Fruit fly (Drosophila melanogaster) whole organism, embryonic: ENCODE measurements around the gene JMJD4.

Experiments
- Awh ChIP-seq: fragments of 200-800 bp; sonication (Bioruptor generic); IDR thresholded peaks from 2 replicates; pipeline ENCODE4, ENCODE4 v1.3.6; 2022; ENCODE audit warnings: missing biosample characterization, missing genetic modification characterization
- B-H1 ChIP-seq: fragments of 200-800 bp; sonication (Bioruptor generic); IDR thresholded peaks from 3 replicates; pipeline ENCODE4 v1.3.6; 2022; ENCODE audit warnings: missing biosample characterization, missing genetic modification characterization
- CG10462 ChIP-seq: fragments of 200-800 bp; sonication (Bioruptor generic); optimal IDR thresholded peaks from 2 replicates; lab custom pipeline; 2016; ENCODE audit warnings: missing biosample characterization, missing genetic modification characterization
- CG11093 ChIP-seq: fragments of 200-800 bp; sonication (Bioruptor generic); IDR thresholded peaks from 3 replicates; pipeline ENCODE4 v1.3.6; 2022; ENCODE audit warnings: missing biosample characterization, missing genetic modification characterization
- CG11456 ChIP-seq: fragments of 200-800 bp; sonication (Bioruptor generic); IDR thresholded peaks from 3 replicates; pipeline ENCODE4 v1.3.6; 2022; ENCODE audit warnings: missing biosample characterization, missing genetic modification characterization
- CG13123 ChIP-seq: fragments of 200-800 bp; sonication (Bioruptor generic); optimal IDR thresholded peaks from 2 replicates; lab custom pipeline; 2016; ENCODE audit warnings: missing biosample characterization, missing genetic modification characterization
- CG14710 ChIP-seq: fragments of 200-800 bp; sonication (Bioruptor generic); optimal IDR thresholded peaks from 3 replicates; lab custom pipeline; 2019; ENCODE audit warnings: missing biosample characterization, mild to moderate bottlenecking, missing genetic modification characterization, moderate library complexity
- CG2116 ChIP-seq: fragments of 200-800 bp; sonication (Bioruptor generic); optimal IDR thresholded peaks from 3 replicates; lab custom pipeline; 2018; ENCODE audit warnings: missing biosample characterization, mild to moderate bottlenecking, missing genetic modification characterization
- CG31441 ChIP-seq: fragments of 200-800 bp; sonication (Bioruptor generic); IDR thresholded peaks from 2 replicates; pipeline ENCODE4 v1.3.6; 2022; ENCODE audit warnings: missing biosample characterization, missing genetic modification characterization
- CG32767 ChIP-seq: fragments of 200-800 bp; sonication (Bioruptor generic); IDR thresholded peaks from 2 replicates; pipeline ENCODE4 v1.3.6; 2022; ENCODE audit warnings: missing biosample characterization, missing genetic modification characterization
- CG4328 ChIP-seq: fragments of 200-800 bp; sonication (Bioruptor generic); optimal IDR thresholded peaks from 3 replicates; lab custom pipeline; 2017; ENCODE audit warnings: missing biosample characterization, missing genetic modification reagents, missing genetic modification characterization
- CG4707 ChIP-seq: fragments of 200-800 bp; sonication (Bioruptor generic); optimal IDR thresholded peaks from 2 replicates; lab custom pipeline; 2018; ENCODE audit warnings: missing biosample characterization, mild to moderate bottlenecking, missing genetic modification characterization, moderate library complexity
- CG4730 ChIP-seq: fragments of 200-800 bp; sonication (Bioruptor generic); IDR thresholded peaks from 2 replicates; pipeline ENCODE4 v1.3.6; 2022; ENCODE audit warnings: missing biosample characterization, missing genetic modification characterization
- CG4820 ChIP-seq: fragments of 200-800 bp; sonication (Bioruptor generic); optimal IDR thresholded peaks from 3 replicates; lab custom pipeline; 2016; ENCODE audit warnings: missing biosample characterization, missing genetic modification characterization
- CG6854 ChIP-seq: fragments of 200-800 bp; sonication (Bioruptor generic); optimal IDR thresholded peaks from 3 replicates; lab custom pipeline; 2017; ENCODE audit warnings: missing biosample characterization, mild to moderate bottlenecking, missing genetic modification characterization
- CG7745 ChIP-seq: fragments of 200-800 bp; sonication (Bioruptor generic); optimal IDR thresholded peaks from 2 replicates; lab custom pipeline; 2018; ENCODE audit warnings: missing biosample characterization, mild to moderate bottlenecking, missing genetic modification characterization, moderate library complexity
- CG8359 ChIP-seq: fragments of 200-800 bp; sonication (Bioruptor generic); optimal IDR thresholded peaks from 2 replicates; lab custom pipeline; 2017; ENCODE audit warnings: missing biosample characterization, mild to moderate bottlenecking, missing genetic modification characterization, borderline replicate concordance
- CG9727 ChIP-seq: fragments of 200-800 bp; sonication (Bioruptor generic); optimal IDR thresholded peaks from 3 replicates; lab custom pipeline; 2017; ENCODE audit warnings: missing biosample characterization, mild to moderate bottlenecking, missing genetic modification characterization
- Dp ChIP-seq: fragments of 200-800 bp; sonication (Bioruptor generic); optimal IDR thresholded peaks from 2 replicates; lab custom pipeline; 2018; ENCODE audit warnings: missing biosample characterization, mild to moderate bottlenecking, missing genetic modification characterization, moderate library complexity
- HLH4C ChIP-seq: fragments of 200-800 bp; sonication (Bioruptor generic); IDR thresholded peaks from 3 replicates; pipeline ENCODE4 v1.3.6; 2022; ENCODE audit warnings: missing biosample characterization, missing genetic modification characterization; ENCODE audit not compliant: partially characterized antibody
- Hand ChIP-seq: fragments of 200-800 bp; sonication (Bioruptor generic); optimal IDR thresholded peaks from 2 replicates; lab custom pipeline; 2017; ENCODE audit warnings: mild to moderate bottlenecking, missing biosample characterization, missing genetic modification reagents, missing genetic modification characterization
- Max ChIP-seq: fragments of 200-800 bp; sonication (Bioruptor generic); optimal IDR thresholded peaks from 2 replicates; lab custom pipeline; 2016; ENCODE audit warnings: missing biosample characterization, mild to moderate bottlenecking, missing genetic modification characterization
- Med ChIP-seq: fragments of 200-800 bp; sonication (Bioruptor generic); peaks from one replicate; lab custom pipeline; 2016; ENCODE audit warnings: missing biosample characterization, missing genetic modification characterization, mild to moderate bottlenecking, inconsistent platforms, moderate library complexity
- Nf-YB ChIP-seq: fragments of 200-800 bp; sonication (Bioruptor generic); optimal IDR thresholded peaks from 3 replicates; lab custom pipeline; 2019; ENCODE audit warnings: missing biosample characterization, mild to moderate bottlenecking, missing genetic modification characterization, moderate library complexity
- Oaz ChIP-seq: fragments of 200-800 bp; sonication (Bioruptor generic); IDR thresholded peaks from 2 replicates; pipeline ENCODE4 v1.3.6; 2022; ENCODE audit warnings: missing biosample characterization, missing genetic modification characterization
- Usf ChIP-seq: fragments of 200-800 bp; sonication (Bioruptor generic); optimal IDR thresholded peaks from 2 replicates; lab custom pipeline; 2017; ENCODE audit warnings: missing genotype, missing biosample characterization, missing genetic modification characterization
- ab ChIP-seq: fragments of 200-800 bp; sonication (Bioruptor generic); optimal IDR thresholded peaks from 2 replicates; lab custom pipeline; 2016; ENCODE audit warnings: missing biosample characterization, missing genetic modification characterization
- ac ChIP-seq: fragments of 200-800 bp; sonication (Bioruptor generic); optimal IDR thresholded peaks from 3 replicates; lab custom pipeline; 2017; ENCODE audit warnings: missing biosample characterization, mild to moderate bottlenecking, missing genetic modification characterization
- al ChIP-seq: fragments of 200-800 bp; sonication (Bioruptor generic); IDR thresholded peaks from 2 replicates; pipeline ENCODE4 v1.3.6; 2022; ENCODE audit warnings: missing biosample characterization, missing genetic modification characterization
- ato ChIP-seq: fragments of 200-800 bp; sonication (Bioruptor generic); IDR thresholded peaks from 2 replicates; pipeline ENCODE4 v1.3.6; 2022; ENCODE audit warnings: missing biosample characterization, missing genetic modification characterization; ENCODE audit not compliant: partially characterized antibody
- bab2 ChIP-seq: fragments of 200-800 bp; sonication (Bioruptor generic); optimal IDR thresholded peaks from 2 replicates; lab custom pipeline; 2016; ENCODE audit warnings: missing biosample characterization, missing genetic modification characterization
- chif ChIP-seq, 2 experiments: fragments of 200-800 bp; sonication (Bioruptor generic); optimal IDR thresholded peaks; 3 replicates each; lab custom pipeline; 2016; ENCODE audit warnings: missing biosample characterization in 2 of 2, missing genetic modification characterization in 2 of 2
- crc ChIP-seq: fragments of 200-800 bp; sonication (Bioruptor generic); optimal IDR thresholded peaks from 2 replicates; lab custom pipeline; 2016; ENCODE audit warnings: missing biosample characterization, missing genetic modification characterization
- dan ChIP-seq: fragments of 200-800 bp; sonication (Bioruptor generic); IDR thresholded peaks from 2 replicates; pipeline ENCODE4 v1.3.6; 2022; ENCODE audit warnings: missing biosample characterization, missing genetic modification characterization
- fu2 ChIP-seq: fragments of 200-800 bp; sonication (Bioruptor generic); optimal IDR thresholded peaks from 2 replicates; lab custom pipeline; 2016; ENCODE audit warnings: missing biosample characterization, missing genetic modification characterization
- gce ChIP-seq: fragments of 200-800 bp; sonication (Bioruptor generic); IDR thresholded peaks from 3 replicates; pipeline ENCODE4 v1.3.6; 2022; ENCODE audit warnings: missing biosample characterization, missing genetic modification characterization
- gcm2 ChIP-seq: fragments of 200-800 bp; sonication (Bioruptor generic); optimal IDR thresholded peaks from 2 replicates; lab custom pipeline; 2016; ENCODE audit warnings: missing biosample characterization, missing genetic modification characterization
- gem ChIP-seq: fragments of 200-800 bp; sonication (Bioruptor generic); optimal IDR thresholded peaks from 2 replicates; lab custom pipeline; 2019; ENCODE audit warnings: missing biosample characterization, mild to moderate bottlenecking, missing genetic modification characterization, moderate library complexity
- gsb ChIP-seq: fragments of 200-800 bp; sonication (Bioruptor generic); IDR thresholded peaks from 2 replicates; pipeline ENCODE4 v1.3.6; 2022; ENCODE audit warnings: missing biosample characterization, missing genetic modification characterization
- gt ChIP-seq: fragments of 200-800 bp; sonication (Bioruptor generic); IDR thresholded peaks from 2 replicates; pipeline ENCODE4 v1.3.6; 2022; ENCODE audit warnings: missing biosample characterization, missing genetic modification characterization
- h ChIP-seq: fragments of >200 bp; optimal IDR thresholded peaks from 2 replicates; lab custom pipeline; 2017
- jumu ChIP-seq: fragments of 200-800 bp; sonication (Bioruptor generic); optimal IDR thresholded peaks from 3 replicates; lab custom pipeline; 2016; ENCODE audit warnings: missing biosample characterization, missing genetic modification characterization
- lilli ChIP-seq: fragments of 200-800 bp; sonication (Bioruptor generic); optimal IDR thresholded peaks from 3 replicates; lab custom pipeline; 2016; ENCODE audit warnings: missing biosample characterization, missing genetic modification characterization
- lov ChIP-seq, 2 experiments: fragments of 200-800 bp in 1 of 2; fragments of >200 bp in 1 of 2; sonication (Bioruptor generic) in 1 of 2; IDR thresholded peaks in 1 of 2; optimal IDR thresholded peaks in 1 of 2; 2 replicates in 1 of 2; 3 replicates in 1 of 2; pipeline versions ENCODE4 v1.3.6 to Lab custom; 2017 to 2022; ENCODE audit warnings: missing biosample characterization in 1 of 2, missing genetic modification characterization in 1 of 2
- nerfin-2 ChIP-seq: fragments of 200-800 bp; sonication (Bioruptor generic); IDR thresholded peaks from 2 replicates; pipeline ENCODE4 v1.3.6; 2022; ENCODE audit warnings: missing biosample characterization, missing genetic modification characterization; ENCODE audit not compliant: partially characterized antibody
- nom ChIP-seq: fragments of 200-800 bp; sonication (Bioruptor generic); optimal IDR thresholded peaks from 2 replicates; lab custom pipeline; 2017; ENCODE audit warnings: missing biosample characterization, missing genetic modification characterization, mild to moderate bottlenecking, moderate library complexity, missing genetic modification reagents
- slbo ChIP-seq: fragments of 200-800 bp; sonication (Bioruptor generic); IDR thresholded peaks from 2 replicates; pipeline ENCODE4 v1.3.6; 2022; ENCODE audit warnings: missing biosample characterization, missing genetic modification characterization
- toy ChIP-seq: fragments of 200-800 bp; sonication (Bioruptor generic); IDR thresholded peaks from 2 replicates; pipeline ENCODE4 v1.3.6; 2022; ENCODE audit warnings: missing biosample characterization, missing genetic modification characterization
- vfl ChIP-seq: fragments of 200-800 bp; sonication (Bioruptor generic); optimal IDR thresholded peaks from 2 replicates; lab custom pipeline; 2016; ENCODE audit warnings: missing biosample characterization, missing genetic modification characterization
- vnd ChIP-seq: fragments of 200-800 bp; sonication (Bioruptor generic); IDR thresholded peaks from 3 replicates; pipeline ENCODE4 v1.3.6; 2022; ENCODE audit warnings: missing biosample characterization, missing genetic modification characterization; ENCODE audit not compliant: partially characterized antibody

JMJD4 gene

dm6 chr2L:18184648-18185243 is 25.7 kb upstream of the JMJD4 start, which contains the start of gene Ptp36E (continued):
- TF ChIP-seq ac (GFP tag; lab: Kevin White, UChicago) (no peak), jumu (GFP tag; lab: Kevin White, UChicago) (peak; percentile 40), ato (GFP tag; lab: Robert Waterston, UW) (no peak), CG6854 (peak; percentile 83), B-H1 (GFP tag; lab: Robert Waterston, UW) (peak; percentile 74), Usf (GFP tag; lab: Kevin White, UChicago) (peak; percentile 71), nerfin-2 (GFP tag; lab: Robert Waterston, UW) (no peak), Nf-YB (peak; percentile 68), ab (GFP tag; lab: Kevin White, UChicago) (no peak), CG14710 (tag; lab: Kevin White, UChicago) (no peak), CG13123 (GFP tag; lab: Kevin White, UChicago) (no peak), CG11093 (GFP tag; lab: Robert Waterston, UW) (peak; percentile 76), CG4820 (GFP tag; lab: Kevin White, UChicago) (peak; percentile 42), CG4707 (no peak), CG4730 (GFP tag; lab: Robert Waterston, UW) (peak; percentile 73), lov (optimal IDR thresholded peaks at IDR 0.05; lab: Kevin White, UChicago) (no peak), lov (GFP tag; IDR thresholded peaks at IDR 0.05; lab: Robert Waterston, UW) (0 out of 3 replicates have a peak, but pooled peaks have one; percentile 36), gt (GFP tag; lab: Robert Waterston, UW) (0 out of 2 replicates have a peak, but pooled peaks have one; percentile 38), CG31441 (GFP tag; lab: Robert Waterston, UW) (peak; percentile 91), chif (GFP tag; optimal IDR thresholded peaks at IDR 0.05; lab: Kevin White, UChicago) (peak; percentile 22 to 41), toy (peak; percentile 60), h (lab: Kevin White, UChicago) (no peak), Med (GFP tag; lab: Kevin White, UChicago) (peak; percentile 78), bab2 (peak; percentile 42), Awh (GFP tag; lab: Robert Waterston, UW) (peak; percentile 65), CG10462 (GFP tag; lab: Kevin White, UChicago) (peak; percentile 16), gcm2 (GFP tag; lab: Kevin White, UChicago) (peak; percentile 5), fu2 (GFP tag; lab: Kevin White, UChicago) (peak; percentile 12), CG32767 (GFP tag; lab: Robert Waterston, UW) (peak; percentile 62; the same call in 1 of the 2 replicates), gce (GFP tag; lab: Robert Waterston, UW) (peak; percentile 25; the same call in 1 of the 3 replicates), CG11456 (GFP tag; lab: Robert Waterston, UW) (peak; percentile 64; the same call in 2 of the 3 replicates), CG8359 (peak; percentile 49), Hand (peak; percentile 87), Oaz (GFP tag; lab: Robert Waterston, UW) (peak; percentile 59), al (peak; percentile 86), Dp (GFP tag; lab: Kevin White, UChicago) (no peak), crc (GFP tag; lab: Kevin White, UChicago) (no peak), CG2116 (GFP tag; lab: Kevin White, UChicago) (peak; percentile 22), dan (GFP tag; lab: Robert Waterston, UW) (no peak), vnd (GFP tag; lab: Robert Waterston, UW) (peak; percentile 44; the same call in 1 of the 3 replicates), gsb (GFP tag; lab: Robert Waterston, UW) (peak; percentile 67), HLH4C (no peak), Max (peak; percentile 13), CG4328 (GFP tag; lab: Kevin White, UChicago) (peak; percentile 74), CG7745 (tag; lab: Kevin White, UChicago) (no peak), vfl (GFP tag; lab: Kevin White, UChicago) (peak; percentile 29), nom (GFP tag; lab: Kevin White, UChicago) (no peak), CG9727 (GFP tag; lab: Kevin White, UChicago) (peak; percentile 63), gem (tag; lab: Kevin White, UChicago) (peak; percentile 94), lilli (peak; percentile 42), slbo (GFP tag; lab: Robert Waterston, UW) (peak; percentile 80)
